Fruit fly (Drosophila melanogaster): ENCODE results near the gene CG17010.

dm6 chr2L:12337162-12337561, 19.1 kb upstream of the CG17010 start:
- TF ChIP-seq dsx (GFP tag; optimal IDR thresholded peaks at IDR 0.05; ENCODE audit: poor library complexity, severe bottlenecking), result no peak
- no peak for TF ChIP-seq Sox15 (GFP tag; optimal IDR thresholded peaks at IDR 0.05)
- no peak for TF ChIP-seq CG1621 (tag; optimal IDR thresholded peaks at IDR 0.05)
- TF ChIP-seq achi (GFP tag; optimal IDR thresholded peaks at IDR 0.05), result no peak
- TF ChIP-seq CG6792 (GFP tag; optimal IDR thresholded peaks at IDR 0.05), result no peak
